Worm (Caenorhabditis elegans) whole organism, mixed stage, embryonic: ENCODE measurements around the gene Y62H9A.15.

Experiments used
- lsy-2 ChIP-seq: fragments of 150-350 bp; optimal IDR thresholded peaks from 2 replicates; lab custom pipeline; 2014; ENCODE audit warnings: missing biosample characterization, missing genetic modification characterization
- unc-39 ChIP-seq: fragments of 150-350 bp; optimal IDR thresholded peaks from 2 replicates; lab custom pipeline; 2014; ENCODE audit warnings: missing biosample characterization, missing genetic modification characterization
- ztf-11 ChIP-seq: fragments of 150-350 bp; optimal IDR thresholded peaks from 2 replicates; lab custom pipeline; 2014; ENCODE audit warnings: missing biosample characterization, missing genetic modification characterization

ce11 chrX:11882800-11883199, 27.1 kb downstream of the Y62H9A.15 start, which contains the start of the genes Y62H9A.5 and ule-5:
- TF ChIP-seq ztf-11 (tag; lab: Kevin White, UChicago) (no peak), unc-39 (no peak), lsy-2 (tag; lab: Kevin White, UChicago) (no peak)
